Fruit fly (Drosophila melanogaster): ENCODE results near the gene CG33229.
A peak's percentile ranks its signal among the peaks of the same experiment; 100 is the strongest.

Gene CG33229

dm6 chr3L:257618-258475 is 34.2 kb downstream of the CG33229 start, which contains the start of the genes DIP2 and wac (continued):
- TF ChIP-seq CG30403 (GFP tag; optimal IDR thresholded peaks at IDR 0.05), result peak; percentile 83
- TF ChIP-seq CG11398 (GFP tag; optimal IDR thresholded peaks at IDR 0.05), result peak; percentile 72
- peak; percentile 55 for TF ChIP-seq CG31224 (GFP tag; IDR thresholded peaks at IDR 0.05)
- TF ChIP-seq sens-2 (GFP tag; IDR thresholded peaks at IDR 0.05), result peak; percentile 45; the same call in 1 of the 2 replicates
- no peak for TF ChIP-seq kah (GFP tag; optimal IDR thresholded peaks at IDR 0.05)
- no peak for TF ChIP-seq hth (optimal IDR thresholded peaks at IDR 0.05)
- TF ChIP-seq Sry-δ (GFP tag; optimal IDR thresholded peaks at IDR 0.05), result peak; percentile 98
- no peak for TF ChIP-seq dati (GFP tag; IDR thresholded peaks at IDR 0.05)
- peak; percentile 49 for TF ChIP-seq cato (GFP tag; optimal IDR thresholded peaks at IDR 0.05; ENCODE audit: borderline replicate concordance)
- TF ChIP-seq Six4 (GFP tag; optimal IDR thresholded peaks at IDR 0.05), result peak; percentile 73
- TF ChIP-seq CG10979 (tag; optimal IDR thresholded peaks at IDR 0.05), result peak; percentile 42
- peak; percentile 75 for TF ChIP-seq CG3163 (GFP tag; optimal IDR thresholded peaks at IDR 0.05)
- TF ChIP-seq Taf1 (GFP tag; IDR thresholded peaks at IDR 0.05), result peak; percentile 20; the same call in 1 of the 2 replicates
- peak; percentile 86 for TF ChIP-seq Doc3 (GFP tag; IDR thresholded peaks at IDR 0.05; ENCODE audit: partially characterized antibody)
- peak; percentile 71 for TF ChIP-seq Bteb2 (GFP tag; optimal IDR thresholded peaks at IDR 0.05)
- no peak for TF ChIP-seq bowl (GFP tag; IDR thresholded peaks at IDR 0.05)
- TF ChIP-seq mam (GFP tag; optimal IDR thresholded peaks at IDR 0.05), result peak; percentile 93
- peak; percentile 94 for TF ChIP-seq CG2120 (GFP tag; optimal IDR thresholded peaks at IDR 0.05)
- peak; percentile 39 for TF ChIP-seq MTF-1 (GFP tag; optimal IDR thresholded peaks at IDR 0.05; ENCODE audit: borderline replicate concordance)
- TF ChIP-seq esg (GFP tag; conservative IDR thresholded peaks at IDR 0.05), result peak; percentile 45; the same call in 1 of the 2 replicates
- peak; percentile 86 for TF ChIP-seq tna (GFP tag; IDR thresholded peaks at IDR 0.05; ENCODE audit: partially characterized antibody)
- TF ChIP-seq CG43689 (GFP tag; IDR thresholded peaks at IDR 0.05), result no peak

- TF ChIP-seq sqz (GFP tag; optimal IDR thresholded peaks at IDR 0.05) (no peak), CG30020 (tag; optimal IDR thresholded peaks at IDR 0.05) (no peak), zen2 (GFP tag; IDR thresholded peaks at IDR 0.05; ENCODE audit: partially characterized antibody) (peak; percentile 84), dmrt99B (tag; optimal IDR thresholded peaks at IDR 0.05) (no peak), ssp (GFP tag; IDR thresholded peaks at IDR 0.05) (no peak), CG14667 (GFP tag; IDR thresholded peaks at IDR 0.05) (no peak), CG8478 (optimal IDR thresholded peaks at IDR 0.05) (no peak), chinmo (GFP tag; IDR thresholded peaks at IDR 0.05; ENCODE audit: partially characterized antibody) (peak; percentile 96), wek (GFP tag; optimal IDR thresholded peaks at IDR 0.05) (no peak), scrt (GFP tag; optimal IDR thresholded peaks at IDR 0.05) (no peak), CG2712 (tag; optimal IDR thresholded peaks at IDR 0.05) (no peak), pita (GFP tag; optimal IDR thresholded peaks at IDR 0.05) (no peak), tgo (GFP tag; IDR thresholded peaks at IDR 0.05) (no peak), CG12236 (GFP tag; optimal IDR thresholded peaks at IDR 0.05) (no peak), ro (GFP tag; IDR thresholded peaks at IDR 0.05) (no peak), Bgb (GFP tag; IDR thresholded peaks at IDR 0.05; ENCODE audit: partially characterized antibody) (peak; percentile 81), CG3838 (GFP tag; optimal IDR thresholded peaks at IDR 0.05) (no peak), Doc2 (GFP tag; IDR thresholded peaks at IDR 0.05) (no peak), hkb (optimal IDR thresholded peaks at IDR 0.05) (no peak), hkb (GFP tag; IDR thresholded peaks at IDR 0.05) (no peak), lov (optimal IDR thresholded peaks at IDR 0.05) (no peak), lov (GFP tag; IDR thresholded peaks at IDR 0.05) (no peak), D19A (tag; optimal IDR thresholded peaks at IDR 0.05) (no peak), Poxn (GFP tag; IDR thresholded peaks at IDR 0.05) (no peak), pum (GFP tag; optimal IDR thresholded peaks at IDR 0.05) (no peak), gro (GFP tag; optimal IDR thresholded peaks at IDR 0.05) (no peak), CG13287 (GFP tag; IDR thresholded peaks at IDR 0.05; ENCODE audit: partially characterized antibody) (peak; percentile 90), sna (GFP tag; IDR thresholded peaks at IDR 0.05; ENCODE audit: partially characterized antibody) (peak; percentile 80), mirr (GFP tag; optimal IDR thresholded peaks at IDR 0.05) (peak; percentile 26)
Observed at dm6 chr3L:262724-263177, 39.1 kb downstream of the CG33229 start.

Measured in whole organism, embryonic.